Worm (Caenorhabditis elegans) whole organism, L4 larva: Measurements from ENCODE around the gene egl-4.

Experiments used
- aha-1 ChIP-seq: fragments of 150-350 bp; peaks from one replicate; lab custom pipeline; 2014; ENCODE audit warnings: missing biosample characterization, missing genetic modification characterization
- ces-1 ChIP-seq: fragments of 150-350 bp; sonication (generic microtip); optimal IDR thresholded peaks from 4 replicates; lab custom pipeline; 2014; ENCODE audit warnings: missing biosample characterization, missing genetic modification reagents, missing genetic modification characterization
- daf-16 ChIP-seq, 3 experiments: sonication (generic microtip); optimal IDR thresholded peaks; 2 replicates each; lab custom pipeline; 2016 to 2017; ENCODE audit warnings: missing genetic modification characterization in 3 of 3, missing genetic modification reagents in 3 of 3, mild to moderate bottlenecking in 2 of 3, missing compliant biosample characterization in 2 of 3, missing biosample characterization in 1 of 3, moderate library complexity in 1 of 3
- dmd-8 ChIP-seq: fragments of 200-800 bp; sonication (Bioruptor generic); IDR thresholded peaks from 2 replicates; pipeline ENCODE4 v1.3.6; 2022; ENCODE audit warnings: missing genetic modification characterization, missing compliant biosample characterization
- hlh-11 ChIP-seq: fragments of 200-800 bp; sonication (Bioruptor generic); optimal IDR thresholded peaks from 2 replicates; lab custom pipeline; 2018; ENCODE audit warnings: mild to moderate bottlenecking, missing genetic modification characterization, missing compliant biosample characterization
- lin-39 ChIP-seq: fragments of 150-350 bp; optimal IDR thresholded peaks from 2 replicates; lab custom pipeline; 2014; ENCODE audit warnings: missing biosample characterization, missing genetic modification reagents, missing genetic modification characterization
- mep-1 ChIP-seq: fragments of 150-350 bp; sonication (generic microtip); optimal IDR thresholded peaks from 3 replicates; lab custom pipeline; 2014; ENCODE audit warnings: missing biosample characterization, missing genetic modification characterization
- nhr-10 ChIP-seq: fragments of 150-350 bp; optimal IDR thresholded peaks from 2 replicates; lab custom pipeline; 2014; ENCODE audit warnings: missing biosample characterization, missing genetic modification characterization
- nhr-237 ChIP-seq: sonication (generic microtip); optimal IDR thresholded peaks from 2 replicates; lab custom pipeline; 2017; ENCODE audit warnings: missing biosample characterization, missing genetic modification characterization
- pha-4 ChIP-seq, 2 experiments: fragments of 150-350 bp in 1 of 2; fragments of 200-800 bp in 1 of 2; sonication (Bioruptor generic) in 1 of 2; IDR thresholded peaks in 1 of 2; optimal IDR thresholded peaks in 1 of 2; 2 replicates each; pipeline versions ENCODE4 v1.3.6 to Lab custom; 2014 to 2022; ENCODE audit warnings: missing genetic modification characterization in 2 of 2, missing genetic modification reagents in 2 of 2, missing biosample characterization in 1 of 2, missing compliant biosample characterization in 1 of 2
- saeg-2 ChIP-seq: fragments of 200-800 bp; sonication (Bioruptor generic); IDR thresholded peaks from 2 replicates; pipeline ENCODE4 v1.3.6; 2022; ENCODE audit warnings: missing genetic modification reagents, missing genetic modification characterization, missing compliant biosample characterization
- tra-1 ChIP-seq: fragments of 200-800 bp; sonication (Bioruptor generic); IDR thresholded peaks from 2 replicates; pipeline ENCODE4 v1.3.6; 2022; ENCODE audit warnings: missing genetic modification reagents, missing genetic modification characterization, missing compliant biosample characterization
- zag-1 ChIP-seq: fragments of 150-350 bp; optimal IDR thresholded peaks from 2 replicates; lab custom pipeline; 2014; ENCODE audit warnings: missing biosample characterization, missing genetic modification characterization

- TF ChIP-seq hlh-11 (tag; lab: Kevin White, UChicago) (peak; percentile 81), daf-16 (GFP tag; optimal IDR thresholded peaks at IDR 0.05; lab: Kevin White, UChicago) (no peak), daf-16 (tag; optimal IDR thresholded peaks at IDR 0.05; lab: Kevin White, UChicago) (peak; percentile 65), ces-1 (GFP tag; lab: Kevin White, UChicago) (no peak), pha-4 (GFP tag; IDR thresholded peaks at IDR 0.05; lab: Robert Waterston, UW) (no peak), pha-4 (tag; optimal IDR thresholded peaks at IDR 0.05; lab: Kevin White, UChicago) (no peak), zag-1 (tag; lab: Kevin White, UChicago) (no peak), tra-1 (GFP tag; lab: Robert Waterston, UW) (no peak), mep-1 (tag; lab: Kevin White, UChicago) (peak; percentile 25), lin-39 (tag; lab: Kevin White, UChicago) (no peak), aha-1 (tag; lab: Kevin White, UChicago) (peak; percentile 54), nhr-10 (tag; lab: Kevin White, UChicago) (no peak), saeg-2 (GFP tag; lab: Robert Waterston, UW) (no peak), dmd-8 (GFP tag; lab: Robert Waterston, UW) (no peak), nhr-237 (tag; lab: Kevin White, UChicago) (no peak)
Measured at ce11 chrIV:1859365-1859982, 11.6 kb downstream of the egl-4 start.
